Worm (Caenorhabditis elegans) whole organism, L2 larva: Measurements from ENCODE around the gene gpa-4.

ENCODE experiments used
- alr-1 ChIP-seq: fragments of 150-350 bp; optimal IDR thresholded peaks from 2 replicates; lab custom pipeline; 2014; ENCODE audit warnings: missing biosample characterization, missing genetic modification characterization
- lsy-2 ChIP-seq, 2 experiments: fragments of 150-350 bp in 1 of 2; sonication (generic microtip) in 1 of 2; optimal IDR thresholded peaks; 2 replicates each; lab custom pipeline; 2014 to 2017; ENCODE audit warnings: missing biosample characterization in 2 of 2, missing genetic modification characterization in 2 of 2
- mbf-1 ChIP-seq: sonication (generic microtip); optimal IDR thresholded peaks from 2 replicates; lab custom pipeline; 2017; ENCODE audit warnings: missing biosample characterization, missing genetic modification characterization
- nhr-11 ChIP-seq: fragments of 150-350 bp; optimal IDR thresholded peaks from 2 replicates; lab custom pipeline; 2014; ENCODE audit warnings: missing biosample characterization, missing genetic modification characterization
- nhr-23 ChIP-seq: fragments of 150-350 bp; optimal IDR thresholded peaks from 2 replicates; lab custom pipeline; 2014; ENCODE audit warnings: missing biosample characterization, missing genetic modification reagents, missing genetic modification characterization
- ztf-11 ChIP-seq: sonication (generic microtip); optimal IDR thresholded peaks from 2 replicates; lab custom pipeline; 2017; ENCODE audit warnings: missing biosample characterization, missing genetic modification characterization

ce11 chrIV:386576-386975 is 14.9 kb upstream of the gpa-4 start, which contains the start of gene T07A9.14:
- TF ChIP-seq mbf-1 (tag; lab: Kevin White, UChicago): no peak
- TF ChIP-seq nhr-23 (tag; lab: Kevin White, UChicago): no peak
- TF ChIP-seq ztf-11 (tag; lab: Kevin White, UChicago): no peak
- no peak for TF ChIP-seq nhr-11 (tag; lab: Kevin White, UChicago)
- no peak for TF ChIP-seq lsy-2 (tag; optimal IDR thresholded peaks at IDR 0.05; lab: Kevin White, UChicago)
- TF ChIP-seq alr-1 (tag; lab: Kevin White, UChicago): no peak
